Fruit fly (Drosophila melanogaster) whole organism, embryonic: Measurements from ENCODE around the gene CG13896.
A peak's percentile ranks its signal among the peaks of the same experiment; 100 is the strongest.

Experiments used
- Blimp-1 ChIP-seq: fragments of 200-800 bp; sonication (Bioruptor generic); optimal IDR thresholded peaks from 3 replicates; lab custom pipeline; 2018; ENCODE audit warnings: missing biosample characterization, missing genetic modification characterization, mild to moderate bottlenecking, moderate library complexity, missing genetic modification reagents
- BtbVII ChIP-seq: fragments of 200-800 bp; sonication (Bioruptor generic); optimal IDR thresholded peaks from 3 replicates; lab custom pipeline; 2017; ENCODE audit warnings: missing biosample characterization, mild to moderate bottlenecking, missing genetic modification characterization
- CG10366 ChIP-seq: fragments of 200-800 bp; sonication (Bioruptor generic); IDR thresholded peaks from 2 replicates; pipeline ENCODE4 v1.3.6; 2022; ENCODE audit warnings: missing biosample characterization, missing genetic modification characterization
- CG10565 ChIP-seq: fragments of 200-800 bp; sonication (Bioruptor generic); optimal IDR thresholded peaks from 3 replicates; lab custom pipeline; 2016; ENCODE audit warnings: missing biosample characterization, mild to moderate bottlenecking, missing genetic modification characterization
- CG11247 ChIP-seq: fragments of 200-800 bp; sonication (Bioruptor generic); IDR thresholded peaks from 2 replicates; pipeline ENCODE4 v1.3.6; 2022; ENCODE audit warnings: missing biosample characterization, missing genetic modification characterization
- CG12104 ChIP-seq: fragments of 200-800 bp; sonication (Bioruptor generic); optimal IDR thresholded peaks from 3 replicates; lab custom pipeline; 2016; ENCODE audit warnings: missing biosample characterization, missing genetic modification characterization
- CG14050 ChIP-seq: fragments of 200-800 bp; sonication (Bioruptor generic); IDR thresholded peaks from 3 replicates; pipeline ENCODE4 v1.3.6; 2022; ENCODE audit warnings: missing biosample characterization, missing genetic modification characterization
- CG14441 ChIP-seq: fragments of 200-800 bp; sonication (Bioruptor generic); IDR thresholded peaks from 2 replicates; pipeline ENCODE4 v1.3.6; 2022; ENCODE audit warnings: missing biosample characterization, missing genetic modification characterization
- CG2120 ChIP-seq: fragments of 200-800 bp; sonication (Bioruptor generic); optimal IDR thresholded peaks from 3 replicates; lab custom pipeline; 2016; ENCODE audit warnings: missing biosample characterization, missing genetic modification characterization
- CG2202 ChIP-seq: fragments of 200-800 bp; sonication (Bioruptor generic); optimal IDR thresholded peaks from 2 replicates; lab custom pipeline; 2018; ENCODE audit warnings: missing biosample characterization, mild to moderate bottlenecking, missing genetic modification characterization
- CG2678 ChIP-seq: fragments of 200-800 bp; sonication (Bioruptor generic); optimal IDR thresholded peaks from 3 replicates; lab custom pipeline; 2019; ENCODE audit warnings: missing biosample characterization, mild to moderate bottlenecking, missing genetic modification characterization, moderate library complexity
- CG2889 ChIP-seq: fragments of 200-800 bp; sonication (Bioruptor generic); IDR thresholded peaks from 3 replicates; pipeline ENCODE4 v1.3.6; 2022; ENCODE audit warnings: missing biosample characterization, missing genetic modification characterization
- CG32532 ChIP-seq: fragments of 200-800 bp; sonication (Bioruptor generic); IDR thresholded peaks from 2 replicates; pipeline ENCODE4 v1.3.6; 2022; ENCODE audit warnings: missing biosample characterization, missing genetic modification characterization
- CG4820 ChIP-seq: fragments of 200-800 bp; sonication (Bioruptor generic); optimal IDR thresholded peaks from 3 replicates; lab custom pipeline; 2016; ENCODE audit warnings: missing biosample characterization, missing genetic modification characterization
- CG6272 ChIP-seq: fragments of 200-800 bp; sonication (Bioruptor generic); IDR thresholded peaks from 2 replicates; pipeline ENCODE4 v1.3.6; 2022; ENCODE audit warnings: missing biosample characterization, missing genetic modification characterization
- CG7372 ChIP-seq: fragments of 200-800 bp; sonication (Bioruptor generic); IDR thresholded peaks from 2 replicates; pipeline ENCODE4 v1.3.6; 2022; ENCODE audit warnings: missing biosample characterization, missing genetic modification characterization
- CG7928 ChIP-seq: fragments of 200-800 bp; sonication (Bioruptor generic); optimal IDR thresholded peaks from 2 replicates; lab custom pipeline; 2017; ENCODE audit warnings: missing biosample characterization, mild to moderate bottlenecking, missing genetic modification characterization
- CG9727 ChIP-seq: fragments of 200-800 bp; sonication (Bioruptor generic); optimal IDR thresholded peaks from 3 replicates; lab custom pipeline; 2017; ENCODE audit warnings: missing biosample characterization, mild to moderate bottlenecking, missing genetic modification characterization
- CG9932 ChIP-seq: fragments of 200-800 bp; sonication (Bioruptor generic); IDR thresholded peaks from 2 replicates; pipeline ENCODE4 v1.3.6; 2022; ENCODE audit warnings: missing biosample characterization, missing genetic modification characterization
- CrebB ChIP-seq: fragments of 200-800 bp; sonication (Bioruptor generic); optimal IDR thresholded peaks from 3 replicates; lab custom pipeline; 2018; ENCODE audit warnings: missing biosample characterization, mild to moderate bottlenecking, missing genetic modification characterization
- Doc3 ChIP-seq: fragments of 200-800 bp; sonication (Bioruptor generic); IDR thresholded peaks from 3 replicates; pipeline ENCODE4 v1.3.6; 2022; ENCODE audit warnings: missing biosample characterization, missing genetic modification characterization; ENCODE audit not compliant: partially characterized antibody
- Dref ChIP-seq: fragments of 200-800 bp; sonication (Bioruptor generic); IDR thresholded peaks from 2 replicates; pipeline ENCODE4 v1.3.6; 2022; ENCODE audit warnings: missing biosample characterization, missing genetic modification characterization
- Drgx ChIP-seq: fragments of 200-800 bp; sonication (Bioruptor generic); IDR thresholded peaks from 2 replicates; pipeline ENCODE4 v1.3.6; 2022; ENCODE audit warnings: missing biosample characterization, missing genetic modification characterization
- E2f1 ChIP-seq: fragments of 200-800 bp; sonication (Bioruptor generic); IDR thresholded peaks from 2 replicates; pipeline ENCODE4 v1.3.6; 2022; ENCODE audit warnings: missing biosample characterization, missing genetic modification characterization
- Fer1 ChIP-seq: fragments of 200-800 bp; sonication (Bioruptor generic); optimal IDR thresholded peaks from 2 replicates; lab custom pipeline; 2017; ENCODE audit warnings: missing biosample characterization, mild to moderate bottlenecking, missing genetic modification characterization
- H15 ChIP-seq: fragments of 200-800 bp; sonication (Bioruptor generic); IDR thresholded peaks from 3 replicates; pipeline ENCODE4 v1.3.6; 2022; ENCODE audit warnings: missing biosample characterization, missing genetic modification characterization
- H2.0 ChIP-seq: fragments of 200-800 bp; sonication (Bioruptor generic); IDR thresholded peaks from 2 replicates; pipeline ENCODE4 v1.3.6; 2022; ENCODE audit warnings: missing biosample characterization, missing genetic modification characterization
- Hr51 ChIP-seq, 2 experiments: fragments of 200-800 bp; sonication (Bioruptor generic); optimal IDR thresholded peaks; 2 replicates in 1 of 2; 3 replicates in 1 of 2; lab custom pipeline; 2016 to 2018; ENCODE audit warnings: missing biosample characterization in 2 of 2, missing genetic modification characterization in 2 of 2, mild to moderate bottlenecking in 1 of 2, moderate library complexity in 1 of 2
- Med ChIP-seq: fragments of 200-800 bp; sonication (Bioruptor generic); peaks from one replicate; lab custom pipeline; 2016; ENCODE audit warnings: missing biosample characterization, missing genetic modification characterization, mild to moderate bottlenecking, inconsistent platforms, moderate library complexity
- NC2β ChIP-seq: fragments of 200-800 bp; sonication (Bioruptor generic); optimal IDR thresholded peaks from 2 replicates; lab custom pipeline; 2016; ENCODE audit warnings: missing biosample characterization, missing genetic modification characterization
- Ptx1 ChIP-seq: fragments of 200-800 bp; sonication (Bioruptor generic); IDR thresholded peaks from 2 replicates; pipeline ENCODE4 v1.3.6; 2022; ENCODE audit warnings: missing biosample characterization, missing genetic modification characterization
- Taf1 ChIP-seq: fragments of 200-800 bp; sonication (Bioruptor generic); IDR thresholded peaks from 2 replicates; pipeline ENCODE4 v1.3.6; 2022; ENCODE audit warnings: missing biosample characterization, missing genetic modification characterization
- YL-1 ChIP-seq: fragments of 200-800 bp; sonication (Bioruptor generic); optimal IDR thresholded peaks from 3 replicates; lab custom pipeline; 2017; ENCODE audit warnings: missing biosample characterization, mild to moderate bottlenecking, missing genetic modification characterization
- ash1 ChIP-seq: fragments of 200-800 bp; sonication (Bioruptor generic); optimal IDR thresholded peaks from 2 replicates; lab custom pipeline; 2018; ENCODE audit warnings: missing biosample characterization, mild to moderate bottlenecking, missing genetic modification characterization
- bbx ChIP-seq: fragments of 200-800 bp; sonication (Bioruptor generic); IDR thresholded peaks from 2 replicates; pipeline ENCODE4 v1.3.6; 2022; ENCODE audit warnings: missing biosample characterization, missing genetic modification characterization; ENCODE audit not compliant: partially characterized antibody
- chm ChIP-seq: fragments of 200-800 bp; sonication (Bioruptor generic); IDR thresholded peaks from 2 replicates; pipeline ENCODE4 v1.3.6; 2022; ENCODE audit warnings: missing biosample characterization, missing genetic modification characterization
- ci ChIP-seq: fragments of 200-800 bp; sonication (Bioruptor generic); IDR thresholded peaks from 3 replicates; pipeline ENCODE4 v1.3.6; 2022; ENCODE audit warnings: missing biosample characterization, missing genetic modification characterization
- grau ChIP-seq: fragments of 200-800 bp; optimal IDR thresholded peaks from 3 replicates; lab custom pipeline; 2019; ENCODE audit warnings: missing biosample characterization, mild to moderate bottlenecking, missing genetic modification characterization, moderate library complexity
- ind ChIP-seq: fragments of 200-800 bp; sonication (Bioruptor generic); optimal IDR thresholded peaks from 3 replicates; lab custom pipeline; 2016; ENCODE audit warnings: missing biosample characterization, missing genetic modification characterization
- nerfin-2 ChIP-seq: fragments of 200-800 bp; sonication (Bioruptor generic); IDR thresholded peaks from 2 replicates; pipeline ENCODE4 v1.3.6; 2022; ENCODE audit warnings: missing biosample characterization, missing genetic modification characterization; ENCODE audit not compliant: partially characterized antibody
- pan ChIP-seq, 4 experiments: fragments of >200 bp in 3 of 4; fragments of 200-800 bp in 1 of 4; sonication (Bioruptor generic) in 1 of 4; optimal IDR thresholded peaks in 3 of 4; IDR thresholded peaks in 1 of 4; 2 replicates each; pipeline versions ENCODE4 v1.3.6 to Lab custom; 2017 to 2022; ENCODE audit warnings: missing biosample characterization in 2 of 4, missing genetic modification characterization in 2 of 4, mixed read lengths in 1 of 4
- pita ChIP-seq: fragments of 200-800 bp; sonication (Bioruptor generic); optimal IDR thresholded peaks from 2 replicates; lab custom pipeline; 2017; ENCODE audit warnings: missing biosample characterization, mild to moderate bottlenecking, missing genetic modification characterization
- psq ChIP-seq: fragments of 200-800 bp; sonication (Bioruptor generic); optimal IDR thresholded peaks from 2 replicates; lab custom pipeline; 2017; ENCODE audit warnings: missing biosample characterization, missing genetic modification characterization
- pum ChIP-seq: fragments of 200-800 bp; sonication (Bioruptor generic); optimal IDR thresholded peaks from 2 replicates; lab custom pipeline; 2016; ENCODE audit warnings: missing biosample characterization, missing genetic modification characterization
- sens ChIP-seq: fragments of 200-800 bp; sonication (Bioruptor generic); peaks from one replicate; lab custom pipeline; 2016; ENCODE audit warnings: missing biosample characterization, missing genetic modification characterization
- sisA ChIP-seq: fragments of 200-800 bp; sonication (Bioruptor generic); IDR thresholded peaks from 2 replicates; pipeline ENCODE4 v1.3.6; 2022; ENCODE audit warnings: missing biosample characterization, missing genetic modification characterization
- sob ChIP-seq: fragments of 200-800 bp; sonication (Bioruptor generic); IDR thresholded peaks from 2 replicates; pipeline ENCODE4 v1.3.6; 2022; ENCODE audit warnings: missing biosample characterization, missing genetic modification characterization
- vvl ChIP-seq: fragments of 200-800 bp; sonication (Bioruptor generic); IDR thresholded peaks from 2 replicates; pipeline ENCODE4 v1.3.6; 2022; ENCODE audit warnings: missing biosample characterization, missing genetic modification characterization
- zen2 ChIP-seq: fragments of 200-800 bp; sonication (Bioruptor generic); IDR thresholded peaks from 3 replicates; pipeline ENCODE4 v1.3.6; 2022; ENCODE audit warnings: missing biosample characterization, missing genetic modification characterization; ENCODE audit not compliant: partially characterized antibody
- zfh2 ChIP-seq: fragments of 200-800 bp; sonication (Bioruptor generic); optimal IDR thresholded peaks from 2 replicates; lab custom pipeline; 2016; ENCODE audit warnings: missing biosample characterization, missing genetic modification characterization

Gene CG13896

DNA sequence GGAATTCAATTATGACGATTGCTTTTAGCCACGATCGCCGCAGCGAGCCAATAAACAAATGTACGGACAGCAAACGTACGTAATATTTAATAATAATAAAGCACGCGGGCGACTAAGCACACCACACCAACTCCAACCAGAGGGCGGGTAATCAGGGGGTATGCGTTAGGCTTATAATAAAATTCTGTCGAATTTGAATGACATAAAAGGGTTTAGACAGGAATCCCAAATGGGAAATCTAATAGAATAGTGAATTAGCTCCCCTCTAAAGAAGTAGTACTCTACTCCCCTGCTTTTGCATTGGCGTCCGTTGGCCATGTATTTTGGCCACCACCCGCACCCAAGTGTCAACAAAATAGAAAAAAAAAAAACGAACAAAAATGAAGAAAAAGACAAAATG lies 10.7 kb upstream of the CG13896 start (continued):
- TF ChIP-seq H15 (peak; percentile 36; the same call in 1 of the 3 replicates), zfh2 (GFP tag; lab: Kevin White, UChicago) (peak; percentile 23), sens (GFP tag; lab: Kevin White, UChicago) (peak; percentile 41), CG2120 (GFP tag; lab: Kevin White, UChicago) (peak; percentile 3), bbx (GFP tag; lab: Robert Waterston, UW) (no peak), CG14050 (GFP tag; lab: Robert Waterston, UW) (peak; percentile 26; the same call in 1 of the 3 replicates), BtbVII (GFP tag; lab: Kevin White, UChicago) (no peak), grau (tag; lab: Kevin White, UChicago) (peak; percentile 27), pita (GFP tag; lab: Kevin White, UChicago) (no peak), sob (peak; percentile 49; the same call in 1 of the 2 replicates), CG9932 (GFP tag; lab: Robert Waterston, UW) (peak; percentile 43; the same call in 1 of the 2 replicates), Doc3 (no peak), chm (peak; percentile 60), CG4820 (GFP tag; lab: Kevin White, UChicago) (peak; percentile 5), CG2678 (tag; lab: Kevin White, UChicago) (peak; percentile 30), Blimp-1 (no peak), CG2889 (GFP tag; lab: Robert Waterston, UW) (no peak), CG6272 (GFP tag; lab: Robert Waterston, UW) (peak; percentile 48; the same call in 1 of the 2 replicates), YL-1 (GFP tag; lab: Kevin White, UChicago) (no peak), ash1 (GFP tag; lab: Kevin White, UChicago) (no peak), CG11247 (0 out of 2 replicates have a peak, but pooled peaks have one; percentile 9), psq (GFP tag; lab: Kevin White, UChicago) (no peak), Taf1 (no peak; the same call in 1 of the 2 replicates), CG10366 (GFP tag; lab: Robert Waterston, UW) (peak; percentile 55), CG14441 (GFP tag; lab: Robert Waterston, UW) (peak; percentile 71), Dref (GFP tag; lab: Robert Waterston, UW) (no peak), sisA (GFP tag; lab: Robert Waterston, UW) (peak; percentile 62), CrebB (tag; lab: Kevin White, UChicago) (no peak), CG2202 (no peak), E2f1 (GFP tag; lab: Robert Waterston, UW) (peak; percentile 26; the same call in 1 of the 2 replicates), vvl (GFP tag; lab: Robert Waterston, UW) (peak; percentile 57; the same call in 1 of the 2 replicates), H2.0 (GFP tag; lab: Robert Waterston, UW) (peak; percentile 37), CG12104 (GFP tag; lab: Kevin White, UChicago) (no peak), Ptx1 (GFP tag; lab: Robert Waterston, UW) (peak; percentile 70), ind (GFP tag; lab: Kevin White, UChicago) (peak; percentile 14), pum (GFP tag; lab: Kevin White, UChicago) (no peak), pan (optimal IDR thresholded peaks at IDR 0.05; lab: Kevin White, UChicago) (no peak), pan (GFP tag; optimal IDR thresholded peaks at IDR 0.05 in 1 of 2, IDR thresholded peaks at IDR 0.05 in 1 of 2) (peak in 1 of 2 experiments; percentile 68), zen2 (no peak), Drgx (GFP tag; lab: Robert Waterston, UW) (peak; percentile 87), ci (peak; percentile 41; the same call in 2 of the 3 replicates), Med (GFP tag; lab: Kevin White, UChicago) (peak; percentile 70), CG9727 (GFP tag; lab: Kevin White, UChicago) (no peak), CG10565 (GFP tag; lab: Kevin White, UChicago) (no peak), NC2β (no peak), Fer1 (GFP tag; lab: Kevin White, UChicago) (peak; percentile 5), Hr51 (GFP tag; optimal IDR thresholded peaks at IDR 0.05; lab: Kevin White, UChicago) (peak in 1 of 2 experiments; percentile 28), CG32532 (GFP tag; lab: Robert Waterston, UW) (0 out of 2 replicates have a peak, but pooled peaks have one; percentile 48), nerfin-2 (GFP tag; lab: Robert Waterston, UW) (0 out of 2 replicates have a peak, but pooled peaks have one; percentile 8), CG7372 (GFP tag; lab: Robert Waterston, UW) (0 out of 2 replicates have a peak, but pooled peaks have one; percentile 9), CG7928 (GFP tag; lab: Kevin White, UChicago) (no peak)
